Worm (Caenorhabditis elegans): ENCODE data around the gene srz-5.

- TF ChIP-seq snpc-4 (tag; optimal IDR thresholded peaks at IDR 0.05) (no peak), pqm-1 (tag; optimal IDR thresholded peaks at IDR 0.05) (no peak), skn-1 (tag; optimal IDR thresholded peaks at IDR 0.05) (no peak)
These were observed 988 bp upstream of the srz-5 start, which contains the start of the genes Y49F6B.14 and clec-125 for ce11 chrII:3515384-3516053.
